Worm (Caenorhabditis elegans): ENCODE data around the gene col-141.

DNA sequence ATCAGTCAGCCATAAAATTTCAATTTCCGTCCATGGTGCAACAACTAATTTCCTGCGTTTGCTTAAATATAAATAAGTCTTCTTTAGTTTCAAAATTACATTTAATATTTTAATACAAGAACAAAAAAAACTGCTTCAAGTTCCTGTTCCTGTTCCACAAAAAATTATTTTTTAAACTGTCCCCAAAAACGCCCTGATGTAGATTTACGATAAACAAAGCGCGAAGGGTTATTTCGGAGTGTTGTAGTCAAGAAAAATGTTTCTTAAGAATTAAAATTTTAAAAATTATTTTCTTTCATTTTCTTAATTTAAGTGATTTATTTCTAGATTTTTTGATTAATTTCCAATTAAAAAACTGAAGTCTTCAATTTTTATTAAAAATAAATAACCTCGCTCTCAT lies 9.1 kb downstream of the col-141 start, which contains the start of gene T15B7.15:
- peak; percentile 30 for TF ChIP-seq rnt-1 (tag; optimal IDR thresholded peaks at IDR 0.05)
- TF ChIP-seq sptf-1 (tag; optimal IDR thresholded peaks at IDR 0.05): no peak
- TF ChIP-seq mdl-1 (tag; optimal IDR thresholded peaks at IDR 0.05): no peak
- no peak for TF ChIP-seq nhr-76 (tag; optimal IDR thresholded peaks at IDR 0.05)
- peak; percentile 36 for TF ChIP-seq mep-1 (tag; optimal IDR thresholded peaks at IDR 0.05)
- no peak for TF ChIP-seq grh-1 (GFP tag; IDR thresholded peaks at IDR 0.05)
- peak; percentile 31 for TF ChIP-seq C16A3.4 (tag; optimal IDR thresholded peaks at IDR 0.05)
- TF ChIP-seq sup-37 (GFP tag; optimal IDR thresholded peaks at IDR 0.05): no peak
- TF ChIP-seq ceh-88 (GFP tag; IDR thresholded peaks at IDR 0.05): no peak
- no peak for TF ChIP-seq ceh-90 (tag; optimal IDR thresholded peaks at IDR 0.05)
- TF ChIP-seq ama-1 (optimal IDR thresholded peaks at IDR 0.05): no peak
- peak; percentile 25 to 71 for TF ChIP-seq lsy-2 (tag; optimal IDR thresholded peaks at IDR 0.05)
- no peak for TF ChIP-seq lir-3 (tag; optimal IDR thresholded peaks at IDR 0.05; ENCODE audit: poor library complexity)
- TF ChIP-seq unc-62 (GFP tag; optimal IDR thresholded peaks at IDR 0.05): no peak

All from whole organism, L1 larva.